Worm (Caenorhabditis elegans) whole organism, late embryonic: ENCODE measurements around the gene dab-1.

Experiments used
- ceh-9 ChIP-seq: sonication (generic microtip); optimal IDR thresholded peaks from 2 replicates; lab custom pipeline; 2016; ENCODE audit warnings: mild to moderate bottlenecking, missing genetic modification characterization, inconsistent platforms, missing compliant biosample characterization
- lim-6 ChIP-seq: sonication (generic microtip); optimal IDR thresholded peaks from 2 replicates; lab custom pipeline; 2016; ENCODE audit warnings: missing genetic modification characterization, missing compliant biosample characterization

DNA sequence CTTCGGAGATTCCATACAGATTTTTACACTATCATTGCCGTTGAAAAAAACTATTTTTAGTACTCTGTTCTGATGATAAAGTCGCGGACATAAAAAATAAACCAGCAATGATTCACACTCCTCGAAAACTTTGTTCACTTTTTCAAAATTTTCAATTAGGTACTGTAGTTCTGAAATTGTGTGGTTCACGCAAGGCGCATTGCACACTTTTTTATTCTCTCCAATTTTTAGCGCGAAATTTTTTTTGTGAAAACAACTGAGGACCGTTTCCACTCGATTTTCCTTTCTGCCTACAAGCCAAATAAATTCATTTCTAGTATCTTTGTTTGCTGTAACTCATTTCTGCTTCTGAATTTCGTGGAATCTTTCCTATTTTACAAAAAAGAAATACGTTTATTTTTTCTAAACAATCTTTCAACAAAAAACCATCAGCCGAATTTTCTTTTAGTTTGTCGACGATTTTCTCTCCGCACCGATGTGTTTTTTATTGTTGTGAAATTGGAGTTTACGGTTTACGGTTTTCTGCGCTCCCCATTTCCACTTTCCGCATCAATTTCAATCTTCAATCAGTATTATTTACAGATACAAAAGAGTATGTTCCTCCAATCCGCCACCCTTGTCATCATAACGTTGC, 31.1 kb downstream of the dab-1 start, which contains the start of gene F35C11.5:
- TF ChIP-seq lim-6 (no peak), ceh-9 (no peak)
